Worm (Caenorhabditis elegans): Measurements from ENCODE around the gene let-418.

let-418 gene

DNA sequence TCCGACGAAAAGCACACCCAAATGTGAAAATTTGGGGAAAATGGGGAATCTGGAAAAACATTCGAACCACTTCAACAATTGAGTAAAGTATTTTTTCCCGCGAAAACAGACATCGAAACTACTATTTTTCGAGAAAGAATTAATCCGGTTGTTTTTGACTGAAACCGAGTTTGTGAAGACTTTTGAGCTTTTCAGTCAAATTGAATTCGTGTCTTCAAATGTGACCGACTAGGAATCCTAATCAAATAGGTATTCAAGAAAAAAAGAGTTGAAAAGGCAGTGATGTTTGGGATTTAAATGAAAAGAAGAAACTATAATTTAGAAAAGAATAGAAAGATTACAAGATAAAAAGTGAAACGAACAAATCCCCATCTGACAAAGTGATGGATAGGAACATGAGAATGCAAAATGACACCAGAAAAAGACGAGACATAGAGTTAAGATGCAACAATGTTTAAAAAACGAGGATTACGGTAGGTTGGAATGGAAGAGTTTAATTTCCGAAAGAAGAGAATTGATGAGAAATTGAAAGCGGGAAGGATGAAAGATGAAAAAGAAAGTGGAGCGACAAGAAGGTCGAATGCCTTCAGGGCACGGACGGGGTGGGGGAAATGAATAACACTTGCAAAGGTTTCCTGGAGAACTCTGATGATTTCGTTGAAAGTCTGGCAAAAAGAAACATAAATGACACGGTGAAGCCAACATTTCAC lies 36.0 kb downstream of the let-418 start, which contains the start of gene F26F12.8:
Gene F26F12.8 (minus strand): TSS at position 51 of the 710 bp plus-strand sequence.
- TF ChIP-seq nhr-10 (tag; optimal IDR thresholded peaks at IDR 0.05) = no peak
- no peak for TF ChIP-seq ZK546.5 (tag; optimal IDR thresholded peaks at IDR 0.05)
- no peak for TF ChIP-seq elt-1 (tag; optimal IDR thresholded peaks at IDR 0.05)
- TF ChIP-seq unc-55 (GFP tag; optimal IDR thresholded peaks at IDR 0.05) = peak; percentile 77
- no peak for TF ChIP-seq nhr-6 (tag; optimal IDR thresholded peaks at IDR 0.05)

DNA sequence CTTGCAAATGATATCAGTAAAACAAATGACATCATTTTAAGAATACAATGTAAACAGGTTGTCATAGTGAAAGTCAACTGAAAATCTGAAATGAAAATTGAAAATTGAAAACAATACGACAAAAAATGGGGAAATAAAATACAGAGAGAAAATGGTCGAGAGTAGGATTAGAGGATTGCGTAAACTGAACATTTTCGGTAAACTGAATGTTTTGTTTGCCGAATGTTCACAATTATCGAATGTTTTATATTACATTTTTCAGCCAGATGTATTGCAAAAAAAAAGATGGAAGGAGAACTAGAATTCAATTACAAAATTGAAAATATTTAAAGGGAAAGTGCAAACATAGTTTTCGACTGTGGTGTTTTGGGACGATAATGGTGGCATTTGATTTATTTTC lies 38.5 kb downstream of the let-418 start, which contains the start of gene F26F12.5:
Gene F26F12.5 (minus strand): TSS at position 101 of the 400 bp plus-strand sequence.
- TF ChIP-seq skn-1 (tag; optimal IDR thresholded peaks at IDR 0.05) (no peak), crh-2 (tag; optimal IDR thresholded peaks at IDR 0.05) (no peak), R02D3.7 (tag; optimal IDR thresholded peaks at IDR 0.05) (no peak), zag-1 (tag; optimal IDR thresholded peaks at IDR 0.05) (no peak), sma-9 (GFP tag; optimal IDR thresholded peaks at IDR 0.05) (no peak), sma-9 (tag; optimal IDR thresholded peaks at IDR 0.05) (no peak), nhr-11 (tag; optimal IDR thresholded peaks at IDR 0.05) (no peak), lin-13 (GFP tag; optimal IDR thresholded peaks at IDR 0.05) (no peak), mab-5 (tag; optimal IDR thresholded peaks at IDR 0.05) (no peak), blmp-1 (tag; optimal IDR thresholded peaks at IDR 0.05; ENCODE audit: insufficient read depth) (no peak), F13H6.1 (tag; optimal IDR thresholded peaks at IDR 0.05) (no peak), nhr-129 (tag; optimal IDR thresholded peaks at IDR 0.05) (no peak), unc-39 (tag; optimal IDR thresholded peaks at IDR 0.05) (no peak), ztf-11 (tag; optimal IDR thresholded peaks at IDR 0.05) (no peak), unc-55 (GFP tag; optimal IDR thresholded peaks at IDR 0.05) (no peak)

DNA sequence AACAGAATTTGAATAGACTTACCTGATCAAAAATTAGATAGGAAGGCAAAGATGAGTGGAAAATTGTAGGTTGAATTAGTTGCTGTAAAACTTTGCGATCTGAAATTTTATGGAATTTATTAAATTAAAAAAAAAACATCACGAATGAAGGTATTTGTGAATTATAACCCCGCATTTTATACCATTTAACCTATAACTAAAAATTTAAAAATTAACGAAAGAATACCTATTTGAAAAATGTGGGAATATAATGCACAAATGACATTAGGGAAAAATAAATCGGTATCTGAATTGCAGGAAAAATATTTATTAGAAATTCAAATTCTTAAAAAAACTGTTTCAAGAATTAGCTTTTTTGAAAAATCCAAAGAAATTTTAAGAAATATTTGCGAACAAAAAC lies 42.6 kb downstream of the let-418 start, which contains the start of gene F26F12.4:
Gene F26F12.4 (minus strand): TSS at position 101 of the 400 bp plus-strand sequence.
- no peak for TF ChIP-seq peb-1 (tag; optimal IDR thresholded peaks at IDR 0.05)

DNA sequence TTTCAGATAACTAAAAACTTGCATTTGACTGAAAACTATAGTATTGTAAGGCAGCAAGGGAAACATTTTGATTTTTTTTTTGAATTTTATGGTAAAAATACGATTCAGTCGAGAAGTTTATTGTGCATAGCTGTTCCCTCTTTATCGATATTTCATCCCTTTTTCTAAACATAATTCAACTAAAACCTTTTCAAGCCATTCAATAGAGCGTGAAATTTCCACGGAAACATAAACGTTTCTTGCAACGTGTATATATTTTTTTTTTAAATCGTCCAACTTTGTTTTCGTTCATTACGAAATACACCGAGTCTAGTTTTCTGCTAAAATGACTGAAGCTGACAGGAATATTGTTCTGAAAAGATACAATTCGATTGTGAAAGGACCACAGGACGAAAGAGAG lies 45.1 kb downstream of the let-418 start, which contains the start of gene C02G6.2:
Gene C02G6.2 (plus strand): TSS at position 301 of the 400 bp plus-strand sequence.
- TF ChIP-seq unc-62 (GFP tag; optimal IDR thresholded peaks at IDR 0.05) (no peak), lin-13 (GFP tag; optimal IDR thresholded peaks at IDR 0.05) (no peak)

DNA sequence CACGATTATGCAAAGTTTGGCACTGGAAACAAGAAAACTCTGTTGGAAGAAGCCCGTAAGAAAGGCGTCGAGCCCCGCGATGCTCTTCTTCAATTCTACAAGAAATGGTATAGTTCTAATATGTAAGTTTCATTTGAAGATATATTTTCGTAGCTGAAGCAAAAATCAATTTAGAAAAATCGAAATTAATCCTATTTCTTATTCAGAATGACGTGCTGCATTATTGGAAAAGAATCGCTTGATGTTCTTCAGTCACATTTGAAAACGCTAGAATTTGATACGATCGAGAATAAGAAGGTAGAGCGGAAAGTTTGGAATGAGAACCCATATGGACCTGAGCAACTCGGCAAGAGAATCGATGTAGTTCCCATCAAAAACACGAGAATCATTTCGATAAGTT lies 50.3 kb downstream of the let-418 start:
- TF ChIP-seq nhr-25 (tag; optimal IDR thresholded peaks at IDR 0.05) (no peak), dmd-4 (tag; optimal IDR thresholded peaks at IDR 0.05) (no peak), lin-39 (tag; optimal IDR thresholded peaks at IDR 0.05) (no peak), elt-1 (tag; optimal IDR thresholded peaks at IDR 0.05) (no peak), nhr-6 (tag; optimal IDR thresholded peaks at IDR 0.05) (no peak), crh-2 (tag; optimal IDR thresholded peaks at IDR 0.05) (no peak), nhr-77 (tag; optimal IDR thresholded peaks at IDR 0.05) (no peak), C34F6.9 (tag; optimal IDR thresholded peaks at IDR 0.05) (no peak), ztf-1 (GFP tag; conservative IDR thresholded peaks at IDR 0.05) (no peak), Y55F3AM.14 (GFP tag; optimal IDR thresholded peaks at IDR 0.05) (no peak)

DNA sequence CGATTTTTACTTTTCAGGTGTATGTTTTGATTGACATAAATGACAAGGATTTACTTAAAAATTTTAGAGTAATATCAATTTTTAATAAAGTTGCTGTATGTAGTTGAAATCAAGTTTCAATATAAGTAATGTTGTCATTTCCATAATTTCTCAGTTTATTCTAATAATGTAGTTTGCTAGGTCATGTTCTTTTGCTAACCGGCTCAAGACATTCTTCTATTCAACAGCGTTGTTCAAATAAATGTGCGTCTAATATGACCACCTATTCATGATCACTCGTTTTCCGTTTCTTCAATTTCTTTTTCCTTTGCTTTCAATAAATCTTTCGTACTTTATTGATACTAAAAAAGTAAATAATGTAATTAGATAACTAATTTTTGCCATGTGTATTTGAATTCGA lies 53.4 kb downstream of the let-418 start, which contains the start of gene C02G6.3:
Gene C02G6.3 (plus strand): TSS at position 301 of the 400 bp plus-strand sequence.
- TF ChIP-seq unc-39 (tag; optimal IDR thresholded peaks at IDR 0.05) = no peak
- TF ChIP-seq mbf-1 (tag; optimal IDR thresholded peaks at IDR 0.05) = no peak
- no peak for TF ChIP-seq R02D3.7 (tag; optimal IDR thresholded peaks at IDR 0.05)

DNA sequence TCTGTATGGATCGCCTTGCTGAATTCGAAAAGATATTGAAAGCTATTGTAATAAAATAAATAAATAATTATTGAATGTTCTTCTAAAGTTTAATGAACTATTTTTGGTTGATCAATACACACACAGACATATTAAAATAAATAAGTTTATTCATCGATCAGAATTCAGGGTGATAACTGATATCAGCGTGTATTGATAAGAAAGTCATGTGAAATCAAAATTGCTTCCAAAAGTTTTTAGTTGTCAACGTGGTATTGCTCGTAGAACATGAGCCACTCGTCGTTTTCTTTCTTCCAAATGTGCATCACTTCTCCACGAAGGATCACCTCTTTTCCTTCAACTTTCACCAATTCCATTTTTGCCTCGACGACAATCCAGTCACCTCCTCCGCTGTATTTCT lies 55.8 kb downstream of the let-418 start:
- TF ChIP-seq ama-1 (optimal IDR thresholded peaks at IDR 0.05) (no peak), dmd-4 (tag; optimal IDR thresholded peaks at IDR 0.05) (no peak), ztf-4 (tag; optimal IDR thresholded peaks at IDR 0.05) (no peak), lin-39 (tag; optimal IDR thresholded peaks at IDR 0.05) (no peak)

Data from whole organism, L2 larva.